Fruit fly (Drosophila melanogaster): ENCODE data around the gene CG9555.

The CG9555 gene

DNA sequence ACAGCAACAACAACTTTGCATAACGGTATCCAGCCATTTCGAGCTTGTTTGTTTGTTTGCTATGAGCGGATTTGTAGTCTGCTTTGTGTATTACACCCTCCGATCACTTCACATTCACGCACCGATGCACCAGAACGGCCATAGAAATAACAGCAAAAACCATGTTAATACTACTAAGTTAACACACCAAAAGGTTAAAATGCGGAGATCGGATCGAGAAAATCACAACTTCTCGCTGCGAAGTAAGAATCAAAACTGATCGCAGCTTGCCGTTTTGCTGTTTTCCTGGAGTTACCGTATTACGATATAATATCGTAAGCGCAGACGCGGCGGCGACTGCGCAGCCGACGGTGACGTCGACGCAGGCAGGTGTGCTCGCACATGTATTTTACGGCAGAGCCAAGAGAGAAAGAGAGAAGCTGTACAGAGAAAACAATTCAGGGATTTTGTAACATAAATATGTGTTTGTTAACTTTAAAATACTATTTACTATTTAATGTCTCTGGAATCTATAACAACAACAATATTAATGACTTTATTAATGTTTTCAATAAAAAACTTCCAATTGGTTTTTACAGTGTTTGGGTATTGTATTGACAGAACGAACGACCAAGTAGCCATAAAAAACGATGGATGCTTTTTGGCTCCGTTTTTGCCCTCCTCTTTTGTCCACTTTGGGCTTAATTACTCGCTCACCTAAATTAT, 6.8 kb upstream of the CG9555 start, which contains the start of gene CG13101 (continued):
- TF ChIP-seq trem (tag; optimal IDR thresholded peaks at IDR 0.05) = peak; percentile 88
- TF ChIP-seq CG8924 (tag; optimal IDR thresholded peaks at IDR 0.05) = peak; percentile 95
- peak; percentile 93 for TF ChIP-seq ttk (GFP tag; IDR thresholded peaks at IDR 0.05)
- TF ChIP-seq Usf (GFP tag; optimal IDR thresholded peaks at IDR 0.05) = peak; percentile 61
- TF ChIP-seq CG1602 (GFP tag; optimal IDR thresholded peaks at IDR 0.05) = peak; percentile 81
- TF ChIP-seq dysf (GFP tag; IDR thresholded peaks at IDR 0.05) = peak; percentile 97
- TF ChIP-seq CG15011 (GFP tag; optimal IDR thresholded peaks at IDR 0.05) = peak; percentile 82
- peak; percentile 94 for TF ChIP-seq ranshi (GFP tag; IDR thresholded peaks at IDR 0.05)
- peak; percentile 66 for TF ChIP-seq CG8944 (GFP tag; optimal IDR thresholded peaks at IDR 0.05)
- no peak for TF ChIP-seq sc (optimal IDR thresholded peaks at IDR 0.05)
- TF ChIP-seq sc (GFP tag; optimal IDR thresholded peaks at IDR 0.05) = peak; percentile 85
- 0 out of 2 replicates have a peak, but pooled peaks have one; percentile 46 for TF ChIP-seq Lim3 (GFP tag; IDR thresholded peaks at IDR 0.05)
- TF ChIP-seq nom (GFP tag; optimal IDR thresholded peaks at IDR 0.05) = peak; percentile 62
- peak; percentile 93 for TF ChIP-seq CG2120 (GFP tag; optimal IDR thresholded peaks at IDR 0.05)
- TF ChIP-seq CG17361 (GFP tag; IDR thresholded peaks at IDR 0.05) = peak; percentile 91
- TF ChIP-seq CG9215 (GFP tag; IDR thresholded peaks at IDR 0.05) = peak; percentile 87
- TF ChIP-seq Doc2 (GFP tag; IDR thresholded peaks at IDR 0.05) = no peak
- TF ChIP-seq Atf3 (GFP tag; optimal IDR thresholded peaks at IDR 0.05) = peak; percentile 79
- TF ChIP-seq C15 (GFP tag; IDR thresholded peaks at IDR 0.05) = peak; percentile 84
- TF ChIP-seq mam (GFP tag; optimal IDR thresholded peaks at IDR 0.05) = peak; percentile 70
- peak; percentile 63 for TF ChIP-seq crc (GFP tag; optimal IDR thresholded peaks at IDR 0.05)
- TF ChIP-seq CG16779 (GFP tag; IDR thresholded peaks at IDR 0.05) = peak; percentile 85; the same call in 1 of the 2 replicates
- TF ChIP-seq CG12104 (GFP tag; optimal IDR thresholded peaks at IDR 0.05) = peak; percentile 84
- no peak for TF ChIP-seq ab (GFP tag; optimal IDR thresholded peaks at IDR 0.05)
- peak; percentile 72 for TF ChIP-seq crol (GFP tag; IDR thresholded peaks at IDR 0.05)
- TF ChIP-seq gcm (GFP tag; optimal IDR thresholded peaks at IDR 0.05) = peak; percentile 92
- TF ChIP-seq CG10321 (GFP tag; IDR thresholded peaks at IDR 0.05) = peak; percentile 81
- TF ChIP-seq fd96Cb (tag; optimal IDR thresholded peaks at IDR 0.05) = peak; percentile 88
- peak; percentile 90 for TF ChIP-seq ind (GFP tag; optimal IDR thresholded peaks at IDR 0.05)
- TF ChIP-seq Hr78 (GFP tag; optimal IDR thresholded peaks at IDR 0.05) = peak in 1 of 2 experiments; percentile 72
- TF ChIP-seq E2f1 (GFP tag; IDR thresholded peaks at IDR 0.05) = peak; percentile 95
- TF ChIP-seq Tbp (GFP tag; optimal IDR thresholded peaks at IDR 0.05) = no peak
- peak; percentile 86 for TF ChIP-seq Camta (GFP tag; optimal IDR thresholded peaks at IDR 0.05)
- TF ChIP-seq scrt (GFP tag; optimal IDR thresholded peaks at IDR 0.05) = peak; percentile 79
- TF ChIP-seq NC2β (GFP tag; optimal IDR thresholded peaks at IDR 0.05) = peak; percentile 83
- peak; percentile 80 for TF ChIP-seq jumu (GFP tag; optimal IDR thresholded peaks at IDR 0.05)
- peak; percentile 79 for TF ChIP-seq CG8359 (GFP tag; optimal IDR thresholded peaks at IDR 0.05; ENCODE audit: borderline replicate concordance)
- peak; percentile 77 for TF ChIP-seq D19B (GFP tag; optimal IDR thresholded peaks at IDR 0.05)
- peak; percentile 88 for TF ChIP-seq salm (tag; optimal IDR thresholded peaks at IDR 0.05)
- peak; percentile 39 for TF ChIP-seq CG10543 (GFP tag; optimal IDR thresholded peaks at IDR 0.05)
- peak; percentile 77 for TF ChIP-seq Bdp1 (GFP tag; optimal IDR thresholded peaks at IDR 0.05)

All from whole organism, embryonic.